Worm (Caenorhabditis elegans): Measurements from ENCODE around the gene srz-69.

The srz-69 gene

ce11 chrIV:3481760-3482159 is 4.7 kb upstream of the srz-69 start, which contains the start of gene srz-37:
srz-37 (minus strand) TSS chrIV:3481860.
- TF ChIP-seq skn-1 (tag; optimal IDR thresholded peaks at IDR 0.05) (no peak), aha-1 (tag) (no peak), spr-1 (tag; optimal IDR thresholded peaks at IDR 0.05) (no peak), tra-1 (GFP tag; IDR thresholded peaks at IDR 0.05) (no peak), lim-7 (GFP tag; IDR thresholded peaks at IDR 0.05) (no peak), hlh-30 (tag; optimal IDR thresholded peaks at IDR 0.05; ENCODE audit: insufficient read depth) (no peak), T20F7.1 (GFP tag; optimal IDR thresholded peaks at IDR 0.05) (no peak), saeg-2 (GFP tag; IDR thresholded peaks at IDR 0.05) (no peak), unc-62 (GFP tag; optimal IDR thresholded peaks at IDR 0.05 in 1 of 2) (no peak), unc-62 (tag; optimal IDR thresholded peaks at IDR 0.05) (no peak), lin-13 (GFP tag; optimal IDR thresholded peaks at IDR 0.05) (no peak), Y5F2A.4 (GFP tag; optimal IDR thresholded peaks at IDR 0.05) (no peak), daf-12 (tag; optimal IDR thresholded peaks at IDR 0.05) (no peak), nhr-77 (tag; optimal IDR thresholded peaks at IDR 0.05) (no peak), hif-1 (tag; optimal IDR thresholded peaks at IDR 0.05) (no peak)

- TF ChIP-seq hif-1 (tag; optimal IDR thresholded peaks at IDR 0.05) (no peak), unc-62 (GFP tag; optimal IDR thresholded peaks at IDR 0.05 in 1 of 2) (no peak), unc-62 (tag; optimal IDR thresholded peaks at IDR 0.05) (no peak), lin-29 (GFP tag; IDR thresholded peaks at IDR 0.05) (no peak), pqm-1 (tag; optimal IDR thresholded peaks at IDR 0.05) (no peak), nhr-111 (GFP tag; optimal IDR thresholded peaks at IDR 0.05) (no peak), F44E2.7 (GFP tag; IDR thresholded peaks at IDR 0.05) (no peak), F49E8.2 (tag; optimal IDR thresholded peaks at IDR 0.05; ENCODE audit: borderline replicate concordance) (no peak), rbr-2 (tag; optimal IDR thresholded peaks at IDR 0.05) (no peak), egl-43 (GFP tag; IDR thresholded peaks at IDR 0.05) (no peak), zip-2 (tag; optimal IDR thresholded peaks at IDR 0.05) (no peak), lin-15B (tag; optimal IDR thresholded peaks at IDR 0.05) (no peak), madf-9 (GFP tag; conservative IDR thresholded peaks at IDR 0.05) (no peak), nhr-237 (tag; optimal IDR thresholded peaks at IDR 0.05) (no peak), madf-5 (GFP tag; IDR thresholded peaks at IDR 0.05) (no peak), aly-2 (tag; optimal IDR thresholded peaks at IDR 0.05) (no peak), mdl-1 (tag; optimal IDR thresholded peaks at IDR 0.05) (no peak), ces-1 (GFP tag; optimal IDR thresholded peaks at IDR 0.05) (no peak), F37D6.2 (tag; optimal IDR thresholded peaks at IDR 0.05) (no peak), ceh-82 (tag; optimal IDR thresholded peaks at IDR 0.05) (no peak), nhr-10 (tag; optimal IDR thresholded peaks at IDR 0.05) (no peak)
Observed at ce11 chrIV:3478911-3479385, 1.9 kb upstream of the srz-69 start, which contains the start of the genes srz-70 and C09G12.5. srz-70 (minus strand) TSS chrIV:3479011. C09G12.5 (plus strand) TSS chrIV:3479335.

ce11 chrIV:3469742-3470141 is 7.3 kb downstream of the srz-69 start, which contains the start of gene F58E2.2:
F58E2.2 (plus strand) TSS chrIV:3470042.
- no peak for TF ChIP-seq zfp-2 (tag; optimal IDR thresholded peaks at IDR 0.05)
- no peak for TF ChIP-seq pha-4 (GFP tag; IDR thresholded peaks at IDR 0.05)
- TF ChIP-seq pha-4 (tag; optimal IDR thresholded peaks at IDR 0.05) = no peak
- TF ChIP-seq daf-19 (GFP tag; conservative IDR thresholded peaks at IDR 0.05) = no peak
- TF ChIP-seq lin-38 (GFP tag; IDR thresholded peaks at IDR 0.05) = no peak
- TF ChIP-seq nhr-111 (GFP tag; optimal IDR thresholded peaks at IDR 0.05) = no peak
- TF ChIP-seq lim-7 (GFP tag; IDR thresholded peaks at IDR 0.05) = no peak
- TF ChIP-seq nhr-25 (tag; optimal IDR thresholded peaks at IDR 0.05; ENCODE audit: borderline replicate concordance, insufficient read depth) = no peak
- no peak for TF ChIP-seq mep-1 (tag; optimal IDR thresholded peaks at IDR 0.05)
- TF ChIP-seq ctbp-1 (GFP tag; IDR thresholded peaks at IDR 0.05) = no peak
- no peak for TF ChIP-seq mxl-3 (GFP tag; optimal IDR thresholded peaks at IDR 0.05)
- no peak for TF ChIP-seq tag-97 (GFP tag; IDR thresholded peaks at IDR 0.05)
- TF ChIP-seq duxl-1 (tag; optimal IDR thresholded peaks at IDR 0.05; ENCODE audit: poor library complexity) = no peak
- TF ChIP-seq spr-1 (tag; optimal IDR thresholded peaks at IDR 0.05) = no peak
- no peak for TF ChIP-seq lsy-2 (tag; optimal IDR thresholded peaks at IDR 0.05)
- TF ChIP-seq nhr-11 (tag; optimal IDR thresholded peaks at IDR 0.05) = no peak
- TF ChIP-seq R02D3.7 (tag; optimal IDR thresholded peaks at IDR 0.05) = no peak
- no peak for TF ChIP-seq fkh-10 (GFP tag; optimal IDR thresholded peaks at IDR 0.05)
- no peak for TF ChIP-seq lir-3 (tag; optimal IDR thresholded peaks at IDR 0.05)
- no peak for TF ChIP-seq arid-1 (GFP tag; conservative IDR thresholded peaks at IDR 0.05)

Measured in whole organism, L4 larva.